Worm (Caenorhabditis elegans) whole organism, mixed stage, embryonic: ENCODE measurements around the gene F09F9.5.

Source experiments
- M03D4.4 ChIP-seq: sonication (generic microtip); optimal IDR thresholded peaks from 2 replicates; lab custom pipeline; 2017; ENCODE audit warnings: mild to moderate bottlenecking, missing genetic modification characterization, missing compliant biosample characterization
- bed-3 ChIP-seq: fragments of 200-800 bp; sonication (Bioruptor generic); optimal IDR thresholded peaks from 3 replicates; lab custom pipeline; 2018; ENCODE audit warnings: mild to moderate bottlenecking, missing genetic modification characterization, moderate library complexity, missing compliant biosample characterization
- ceh-39 ChIP-seq: fragments of 150-350 bp; optimal IDR thresholded peaks from 2 replicates; lab custom pipeline; 2014; ENCODE audit warnings: missing biosample characterization, missing genetic modification characterization
- ceh-83 ChIP-seq: fragments of 200-800 bp; sonication (Bioruptor generic); optimal IDR thresholded peaks from 2 replicates; lab custom pipeline; 2018; ENCODE audit warnings: mild to moderate bottlenecking, missing genetic modification characterization, missing compliant biosample characterization
- ces-1 ChIP-seq: fragments of 150-350 bp; optimal IDR thresholded peaks from 2 replicates; lab custom pipeline; 2014; ENCODE audit warnings: missing biosample characterization, missing genetic modification reagents, missing genetic modification characterization
- cnd-1 ChIP-seq: fragments of 200-800 bp; sonication (Bioruptor generic); optimal IDR thresholded peaks from 2 replicates; lab custom pipeline; 2018; ENCODE audit warnings: mild to moderate bottlenecking, missing genetic modification characterization, missing compliant biosample characterization
- drap-1 ChIP-seq: fragments of 200-800 bp; sonication (Bioruptor generic); optimal IDR thresholded peaks from 3 replicates; lab custom pipeline; 2018; ENCODE audit warnings: mild to moderate bottlenecking, missing genetic modification characterization, missing compliant biosample characterization
- elt-3 ChIP-seq: fragments of 150-350 bp; optimal IDR thresholded peaks from 2 replicates; lab custom pipeline; 2014; ENCODE audit warnings: missing biosample characterization, missing genetic modification characterization
- ham-2 ChIP-seq: fragments of 200-800 bp; sonication (Bioruptor generic); optimal IDR thresholded peaks from 2 replicates; lab custom pipeline; 2018; ENCODE audit warnings: mild to moderate bottlenecking, missing genetic modification characterization, missing compliant biosample characterization
- hlh-1 ChIP-seq: fragments of 150-350 bp; optimal IDR thresholded peaks from 2 replicates; lab custom pipeline; 2014; ENCODE audit warnings: missing biosample characterization, missing genetic modification reagents, missing genetic modification characterization
- lin-13 ChIP-seq: fragments of 150-350 bp; optimal IDR thresholded peaks from 2 replicates; lab custom pipeline; 2014; ENCODE audit warnings: missing biosample characterization, missing genetic modification characterization
- lsy-2 ChIP-seq: fragments of 150-350 bp; optimal IDR thresholded peaks from 2 replicates; lab custom pipeline; 2014; ENCODE audit warnings: missing biosample characterization, missing genetic modification characterization
- mab-5 ChIP-seq: fragments of 150-350 bp; optimal IDR thresholded peaks from 2 replicates; lab custom pipeline; 2014; ENCODE audit warnings: missing biosample characterization, missing genetic modification characterization
- mep-1 ChIP-seq: fragments of 150-350 bp; optimal IDR thresholded peaks from 2 replicates; lab custom pipeline; 2017; ENCODE audit warnings: missing biosample characterization, missing genetic modification reagents, missing genetic modification characterization, inconsistent platforms
- mls-2 ChIP-seq: sonication (generic microtip); optimal IDR thresholded peaks from 2 replicates; lab custom pipeline; 2016; ENCODE audit warnings: mild to moderate bottlenecking, missing genetic modification characterization, moderate library complexity, missing compliant biosample characterization
- nhr-12 ChIP-seq: fragments of 150-350 bp; optimal IDR thresholded peaks from 2 replicates; lab custom pipeline; 2014; ENCODE audit warnings: missing biosample characterization, missing genetic modification characterization
- nhr-237 ChIP-seq: fragments of 150-350 bp; optimal IDR thresholded peaks from 2 replicates; lab custom pipeline; 2014; ENCODE audit warnings: missing biosample characterization, missing genetic modification characterization
- nhr-28 ChIP-seq: fragments of 150-350 bp; optimal IDR thresholded peaks from 2 replicates; lab custom pipeline; 2014; ENCODE audit warnings: missing biosample characterization, missing genetic modification characterization
- nhr-76 ChIP-seq: sonication (generic microtip); optimal IDR thresholded peaks from 2 replicates; lab custom pipeline; 2017; ENCODE audit warnings: missing biosample characterization, missing genetic modification characterization
- sem-2 ChIP-seq: fragments of 200-800 bp; sonication (Bioruptor generic); optimal IDR thresholded peaks from 2 replicates; lab custom pipeline; 2018; ENCODE audit warnings: mild to moderate bottlenecking, missing genetic modification characterization, missing compliant biosample characterization
- snpc-4 ChIP-seq: fragments of 150-350 bp; optimal IDR thresholded peaks from 2 replicates; lab custom pipeline; 2014; ENCODE audit warnings: missing biosample characterization, missing genetic modification characterization
- sptf-1 ChIP-seq: sonication (generic microtip); optimal IDR thresholded peaks from 2 replicates; lab custom pipeline; 2017; ENCODE audit warnings: mild to moderate bottlenecking, missing genetic modification characterization, moderate library complexity, missing compliant biosample characterization
- tbx-8 ChIP-seq: fragments of 200-800 bp; sonication (Bioruptor generic); optimal IDR thresholded peaks from 2 replicates; lab custom pipeline; 2018; ENCODE audit warnings: mild to moderate bottlenecking, missing genetic modification characterization, moderate library complexity, missing compliant biosample characterization
- unc-120 ChIP-seq: sonication (generic microtip); optimal IDR thresholded peaks from 2 replicates; lab custom pipeline; 2017; ENCODE audit warnings: missing genetic modification characterization, missing compliant biosample characterization; ENCODE audit not compliant: poor library complexity, severe bottlenecking
- unc-39 ChIP-seq: fragments of 150-350 bp; optimal IDR thresholded peaks from 2 replicates; lab custom pipeline; 2014; ENCODE audit warnings: missing biosample characterization, missing genetic modification characterization
- unc-62 ChIP-seq: fragments of 150-350 bp; optimal IDR thresholded peaks from 2 replicates; lab custom pipeline; 2014; ENCODE audit warnings: missing biosample characterization, missing genetic modification reagents, missing genetic modification characterization
- zip-8 ChIP-seq: fragments of 150-350 bp; optimal IDR thresholded peaks from 2 replicates; lab custom pipeline; 2014; ENCODE audit warnings: missing biosample characterization, missing genetic modification characterization
- ztf-11 ChIP-seq: fragments of 150-350 bp; optimal IDR thresholded peaks from 2 replicates; lab custom pipeline; 2014; ENCODE audit warnings: missing biosample characterization, missing genetic modification characterization

F09F9.5 gene

DNA sequence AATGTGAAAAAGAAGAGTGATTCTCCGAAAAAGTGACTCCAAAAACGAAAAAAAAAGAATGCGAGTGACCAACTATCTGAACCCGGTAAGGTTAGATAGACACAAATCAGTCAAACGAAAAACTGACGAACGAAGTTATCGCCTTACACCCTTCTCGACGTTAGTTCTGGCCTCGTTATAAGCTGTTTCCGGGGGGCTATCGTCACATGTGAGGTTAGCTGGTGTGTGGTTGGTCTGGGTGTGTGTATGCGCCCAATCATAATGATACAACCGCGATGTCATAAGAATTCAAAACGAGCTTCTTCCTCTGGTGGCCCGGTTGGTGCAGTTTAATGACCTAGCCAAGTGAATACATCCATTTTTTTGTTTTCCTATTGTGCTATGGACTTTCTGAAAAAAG is 32.2 kb upstream of the F09F9.5 start:
- TF ChIP-seq ztf-11 (tag; lab: Kevin White, UChicago) (no peak), zip-8 (no peak), unc-120 (tag; lab: Kevin White, UChicago) (no peak), nhr-12 (no peak), unc-39 (tag; lab: Kevin White, UChicago) (no peak), ham-2 (GFP tag; lab: Kevin White, UChicago) (no peak), elt-3 (tag; lab: Kevin White, UChicago) (no peak), cnd-1 (no peak), lsy-2 (no peak), mab-5 (no peak)

DNA sequence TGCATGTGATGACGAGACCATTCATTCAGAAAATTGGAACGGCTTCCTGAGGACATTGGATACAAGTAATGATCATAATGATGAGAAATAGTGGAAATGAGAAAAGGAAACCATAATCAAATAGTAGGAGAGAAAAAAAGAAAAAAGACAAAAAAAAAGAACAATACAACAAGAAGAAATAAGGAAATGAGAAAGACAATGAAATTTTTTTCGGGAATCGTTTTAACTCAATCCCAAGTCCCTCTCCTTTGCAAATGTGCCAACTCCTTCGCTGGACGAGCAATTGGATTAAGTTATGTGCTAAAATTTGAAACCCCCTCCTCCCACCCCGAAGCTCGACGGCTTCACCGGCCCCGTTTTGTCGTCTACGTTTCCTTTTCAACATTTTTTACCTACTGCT is 28.8 kb upstream of the F09F9.5 start:
- TF ChIP-seq unc-39 (tag; lab: Kevin White, UChicago) = no peak
- peak; percentile 83 for TF ChIP-seq ces-1 (GFP tag; lab: Kevin White, UChicago)
- TF ChIP-seq zip-8 = no peak
- TF ChIP-seq nhr-12 = no peak
- no peak for TF ChIP-seq ztf-11 (tag; lab: Kevin White, UChicago)
- TF ChIP-seq elt-3 (tag; lab: Kevin White, UChicago) = no peak
- no peak for TF ChIP-seq bed-3 (GFP tag; lab: Kevin White, UChicago)
- TF ChIP-seq ham-2 (GFP tag; lab: Kevin White, UChicago) = no peak

DNA sequence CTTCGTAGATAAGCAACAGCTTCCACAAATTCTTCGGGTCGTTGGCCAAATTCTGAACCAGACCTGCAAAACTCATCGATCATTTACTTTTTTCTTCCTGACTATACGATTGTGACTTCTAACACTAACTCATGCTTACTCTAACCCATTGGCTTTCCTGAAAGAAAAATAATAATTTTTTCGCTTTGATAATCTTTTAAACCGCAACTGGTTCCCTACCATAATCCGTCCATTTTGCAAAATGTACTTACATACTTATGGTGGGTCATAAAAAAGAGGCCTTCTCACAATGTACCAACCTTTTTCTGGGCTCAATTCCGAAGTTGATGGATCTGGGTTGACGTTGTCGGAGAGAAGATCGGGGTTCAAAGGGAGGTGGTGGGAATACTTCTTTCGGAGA is 22.7 kb upstream of the F09F9.5 start:
- TF ChIP-seq unc-39 (tag; lab: Kevin White, UChicago) (no peak), lsy-2 (no peak), lin-13 (tag; lab: Kevin White, UChicago) (no peak), sem-2 (GFP tag; lab: Kevin White, UChicago) (no peak), drap-1 (GFP tag; lab: Kevin White, UChicago) (no peak), ceh-39 (tag; lab: Kevin White, UChicago) (no peak), ceh-83 (GFP tag; lab: Kevin White, UChicago) (no peak)
- TF ChIP-seq, all 35 proteins: peak for 0

DNA sequence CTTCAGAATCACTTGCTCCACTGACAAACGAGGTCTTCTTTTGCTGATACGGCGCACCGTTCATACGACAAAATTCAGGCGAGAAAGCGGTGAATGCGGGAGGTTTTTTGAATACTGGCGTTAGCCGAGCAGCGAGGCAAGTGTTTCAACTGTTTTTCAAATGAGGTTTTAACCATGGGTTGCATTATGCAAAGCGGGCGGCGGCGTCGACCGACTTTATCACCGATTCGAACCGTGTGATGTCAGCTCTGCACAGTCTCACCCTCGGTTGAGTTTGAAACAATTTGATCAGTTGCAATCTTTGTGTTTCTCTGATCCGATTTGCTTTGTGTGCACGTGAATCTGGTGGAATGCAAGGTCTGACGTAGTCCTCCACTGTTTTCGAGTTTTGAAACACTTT is 17.3 kb upstream of the F09F9.5 start, which contains the start of gene clh-4:
TSS of gene clh-4 (minus strand) at position 101 of the 400 bp plus-strand sequence.
- no peak for TF ChIP-seq mep-1 (tag; lab: Kevin White, UChicago)
- TF ChIP-seq, all 35 proteins: peak for 0

DNA sequence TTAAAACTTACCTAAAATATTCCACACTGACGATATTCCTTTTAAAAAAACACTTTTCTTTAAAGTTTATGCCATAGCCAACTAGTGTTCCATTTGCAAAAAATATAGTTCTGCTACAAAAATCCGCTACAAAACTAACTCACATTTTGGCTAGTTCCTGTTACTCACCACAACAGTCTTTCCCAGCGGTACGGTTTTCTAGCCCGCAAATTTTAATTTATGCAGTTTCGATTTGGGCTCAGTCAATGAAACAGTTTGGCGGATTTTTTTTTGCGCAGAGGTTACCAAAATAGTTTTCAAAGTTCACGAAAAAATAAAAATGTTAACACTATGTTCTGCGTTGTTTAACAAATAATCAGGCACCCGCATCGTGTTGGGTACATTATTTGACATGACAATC is 16.5 kb upstream of the F09F9.5 start:
- TF ChIP-seq mab-5 = no peak
- no peak for TF ChIP-seq snpc-4 (tag; lab: Kevin White, UChicago)
- no peak for TF ChIP-seq hlh-1
- no peak for TF ChIP-seq cnd-1
- TF ChIP-seq unc-39 (tag; lab: Kevin White, UChicago) = no peak
- TF ChIP-seq unc-120 (tag; lab: Kevin White, UChicago) = no peak
- TF ChIP-seq ham-2 (GFP tag; lab: Kevin White, UChicago) = no peak
- TF ChIP-seq nhr-12 = no peak
- no peak for TF ChIP-seq tbx-8 (GFP tag; lab: Kevin White, UChicago)
- no peak for TF ChIP-seq sptf-1 (tag; lab: Kevin White, UChicago)
- TF ChIP-seq ces-1 (GFP tag; lab: Kevin White, UChicago) = no peak
- TF ChIP-seq nhr-237 (tag; lab: Kevin White, UChicago) = no peak
- no peak for TF ChIP-seq unc-62 (GFP tag; lab: Kevin White, UChicago)
- no peak for TF ChIP-seq nhr-76 (tag; lab: Kevin White, UChicago)
- TF ChIP-seq mls-2 (tag; lab: Kevin White, UChicago) = no peak
- TF ChIP-seq mep-1 (tag; lab: Kevin White, UChicago) = no peak
- no peak for TF ChIP-seq drap-1 (GFP tag; lab: Kevin White, UChicago)
- TF ChIP-seq nhr-28 = no peak
- TF ChIP-seq lsy-2 = no peak
- no peak for TF ChIP-seq sem-2 (GFP tag; lab: Kevin White, UChicago)

DNA sequence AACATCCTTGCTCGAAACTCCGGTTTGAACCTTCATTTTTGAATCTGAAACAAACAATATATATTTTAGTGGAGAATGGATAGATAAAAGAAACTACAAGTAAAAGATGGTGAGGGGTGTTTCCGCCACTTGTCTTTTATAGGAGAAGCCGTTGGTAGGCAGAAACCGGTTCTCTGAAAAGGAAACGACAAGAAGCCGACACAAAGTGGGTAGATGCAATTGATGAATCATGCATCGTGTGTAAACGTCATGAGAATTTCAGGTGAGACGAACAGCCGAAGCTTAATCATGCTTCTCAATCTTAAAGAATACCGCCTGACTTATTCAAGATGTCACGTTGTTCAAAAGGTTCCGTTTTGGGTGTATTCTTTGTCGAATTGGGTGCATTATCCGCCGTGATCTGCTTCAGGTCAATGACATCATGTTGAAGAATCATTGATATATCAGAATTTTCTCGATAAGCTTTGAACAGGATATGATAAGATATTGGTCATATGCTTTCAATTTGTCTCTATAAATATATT is 15.6 kb upstream of the F09F9.5 start, which contains the start of gene R02E4.3:
TSS of gene R02E4.3 (minus strand) at position 51 of the 524 bp plus-strand sequence.
- TF ChIP-seq drap-1 (GFP tag; lab: Kevin White, UChicago) (no peak), unc-39 (tag; lab: Kevin White, UChicago) (no peak), mab-5 (no peak), nhr-237 (tag; lab: Kevin White, UChicago) (no peak), M03D4.4 (tag; lab: Kevin White, UChicago) (no peak), nhr-28 (no peak)
